Worm (Caenorhabditis elegans) whole organism, L4/young adult: Measurements from ENCODE around the gene rpl-23.
A peak's percentile ranks its signal among the peaks of the same experiment; 100 is the strongest.

Source experiments
- W03F9.2 ChIP-seq: fragments of 150-350 bp; optimal IDR thresholded peaks from 2 replicates; lab custom pipeline; 2014; ENCODE audit warnings: missing biosample characterization, missing genetic modification characterization
- dao-5 ChIP-seq: sonication (generic microtip); optimal IDR thresholded peaks from 2 replicates; lab custom pipeline; 2016; ENCODE audit warnings: missing genotype, missing genetic modification characterization, moderate library complexity, missing compliant biosample characterization
- him-1 ChIP-seq: sonication (generic microtip); optimal IDR thresholded peaks from 2 replicates; lab custom pipeline; 2016; ENCODE audit warnings: missing genotype, missing genetic modification reagents, missing genetic modification characterization, missing compliant biosample characterization

The rpl-23 gene

ce11 chrIII:5692690-5693089 is 13.2 kb downstream of the rpl-23 start, which contains the start of the genes abi-1 and arle-14:
TSS of gene abi-1 (minus strand) at chrIII:5692740.
TSS of gene arle-14 (plus strand) at chrIII:5692906.
- TF ChIP-seq W03F9.2 (tag; lab: Kevin White, UChicago): peak; percentile 2
- TF ChIP-seq dao-5 (tag; lab: Kevin White, UChicago): no peak
- TF ChIP-seq him-1 (tag; lab: Kevin White, UChicago): no peak

ce11 chrIII:5691826-5692225 is 14.1 kb downstream of the rpl-23 start:
- TF ChIP-seq dao-5 (tag; lab: Kevin White, UChicago): no peak
- no peak for TF ChIP-seq him-1 (tag; lab: Kevin White, UChicago)
- no peak for TF ChIP-seq W03F9.2 (tag; lab: Kevin White, UChicago)

- TF ChIP-seq dao-5 (tag; lab: Kevin White, UChicago) (no peak), W03F9.2 (tag; lab: Kevin White, UChicago) (no peak), him-1 (tag; lab: Kevin White, UChicago) (no peak)
These were observed 17.7 kb downstream of the rpl-23 start for ce11 chrIII:5688246-5688645.

- TF ChIP-seq W03F9.2 (tag; lab: Kevin White, UChicago) (no peak), dao-5 (tag; lab: Kevin White, UChicago) (no peak), him-1 (tag; lab: Kevin White, UChicago) (no peak)
These were observed 21.9 kb downstream of the rpl-23 start, which contains the start of gene rcan-1 for ce11 chrIII:5683998-5684397. TSS of gene rcan-1 (minus strand) at chrIII:5684098.

- TF ChIP-seq W03F9.2 (tag; lab: Kevin White, UChicago) (no peak), him-1 (tag; lab: Kevin White, UChicago) (no peak), dao-5 (tag; lab: Kevin White, UChicago) (no peak)
These were observed 25.8 kb downstream of the rpl-23 start, which contains the start of gene pst-2 for ce11 chrIII:5680141-5680540. TSS of gene pst-2 (plus strand) at chrIII:5680433.

- TF ChIP-seq dao-5 (tag; lab: Kevin White, UChicago) (no peak), him-1 (tag; lab: Kevin White, UChicago) (peak; percentile 99), W03F9.2 (tag; lab: Kevin White, UChicago) (peak; percentile 98)
These were observed 27.0 kb downstream of the rpl-23 start, which contains the start of the genes ska-3 and rps-12 for ce11 chrIII:5678935-5679334. TSS of gene ska-3 (minus strand) at chrIII:5679005. TSS of gene rps-12 (plus strand) at chrIII:5679298.

- TF ChIP-seq W03F9.2 (tag; lab: Kevin White, UChicago) (no peak), him-1 (tag; lab: Kevin White, UChicago) (no peak), dao-5 (tag; lab: Kevin White, UChicago) (no peak)
These were observed 28.1 kb downstream of the rpl-23 start, which contains the start of gene F54E7.9 for ce11 chrIII:5677790-5678189. TSS of gene F54E7.9 (minus strand) at chrIII:5677890.

- TF ChIP-seq dao-5 (tag; lab: Kevin White, UChicago): no peak
- TF ChIP-seq W03F9.2 (tag; lab: Kevin White, UChicago): no peak
- TF ChIP-seq him-1 (tag; lab: Kevin White, UChicago): no peak
These were observed 30.4 kb downstream of the rpl-23 start for ce11 chrIII:5675384-5675984.

ce11 chrIII:5674196-5674595 is 31.7 kb downstream of the rpl-23 start:
- TF ChIP-seq W03F9.2 (tag; lab: Kevin White, UChicago): no peak
- no peak for TF ChIP-seq dao-5 (tag; lab: Kevin White, UChicago)
- TF ChIP-seq him-1 (tag; lab: Kevin White, UChicago): no peak

- TF ChIP-seq W03F9.2 (tag; lab: Kevin White, UChicago): no peak
- no peak for TF ChIP-seq him-1 (tag; lab: Kevin White, UChicago)
These were observed 37.9 kb downstream of the rpl-23 start for ce11 chrIII:5667952-5668489.

- TF ChIP-seq dao-5 (tag; lab: Kevin White, UChicago): no peak
- no peak for TF ChIP-seq W03F9.2 (tag; lab: Kevin White, UChicago)
- TF ChIP-seq him-1 (tag; lab: Kevin White, UChicago): no peak
These were observed 40.2 kb downstream of the rpl-23 start for ce11 chrIII:5665710-5666109.

ce11 chrIII:5665278-5665677 is 40.6 kb downstream of the rpl-23 start:
- TF ChIP-seq dao-5 (tag; lab: Kevin White, UChicago) (no peak), him-1 (tag; lab: Kevin White, UChicago) (no peak), W03F9.2 (tag; lab: Kevin White, UChicago) (no peak)

- no peak for TF ChIP-seq W03F9.2 (tag; lab: Kevin White, UChicago)
- TF ChIP-seq dao-5 (tag; lab: Kevin White, UChicago): no peak
- TF ChIP-seq him-1 (tag; lab: Kevin White, UChicago): no peak
These were observed 42.0 kb downstream of the rpl-23 start, which contains the start of gene par-3 for ce11 chrIII:5663933-5664332. TSS of gene par-3 (plus strand) at chrIII:5664233.
